Worm (Caenorhabditis elegans) whole organism, L1 larva: ENCODE results near the gene K02E11.5.

Experiments used
- C34B4.2 ChIP-seq: sonication (generic microtip); optimal IDR thresholded peaks from 2 replicates; lab custom pipeline; 2017; ENCODE audit warnings: mild to moderate bottlenecking, missing genetic modification characterization, missing compliant biosample characterization
- blmp-1 ChIP-seq: fragments of 150-350 bp; optimal IDR thresholded peaks from 2 replicates; lab custom pipeline; 2014; ENCODE audit warnings: missing biosample characterization, missing genetic modification characterization
- ceh-63 ChIP-seq: fragments of 200-800 bp; sonication (Bioruptor generic); optimal IDR thresholded peaks from 2 replicates; lab custom pipeline; 2018; ENCODE audit warnings: mild to moderate bottlenecking, missing genetic modification characterization, missing compliant biosample characterization
- egl-13 ChIP-seq: sonication (generic microtip); optimal IDR thresholded peaks from 2 replicates; lab custom pipeline; 2016; ENCODE audit warnings: missing genotype, missing genetic modification reagents, missing genetic modification characterization, missing compliant biosample characterization
- egl-27 ChIP-seq, 2 experiments: fragments of 150-350 bp in 1 of 2; sonication (generic microtip); optimal IDR thresholded peaks; 3 replicates each; lab custom pipeline; 2017 to 2018; ENCODE audit warnings: missing biosample characterization in 2 of 2, missing genetic modification characterization in 2 of 2, missing genetic modification reagents in 2 of 2
- lsy-2 ChIP-seq, 2 experiments: fragments of 150-350 bp; optimal IDR thresholded peaks; 2 replicates each; lab custom pipeline; 2014; ENCODE audit warnings: missing biosample characterization in 2 of 2, missing genetic modification characterization in 2 of 2
- nhr-11 ChIP-seq: fragments of 150-350 bp; optimal IDR thresholded peaks from 2 replicates; lab custom pipeline; 2014; ENCODE audit warnings: missing biosample characterization, missing genetic modification characterization
- snpc-4 ChIP-seq: fragments of 150-350 bp; optimal IDR thresholded peaks from 2 replicates; lab custom pipeline; 2014; ENCODE audit warnings: missing biosample characterization, missing genetic modification characterization

DNA sequence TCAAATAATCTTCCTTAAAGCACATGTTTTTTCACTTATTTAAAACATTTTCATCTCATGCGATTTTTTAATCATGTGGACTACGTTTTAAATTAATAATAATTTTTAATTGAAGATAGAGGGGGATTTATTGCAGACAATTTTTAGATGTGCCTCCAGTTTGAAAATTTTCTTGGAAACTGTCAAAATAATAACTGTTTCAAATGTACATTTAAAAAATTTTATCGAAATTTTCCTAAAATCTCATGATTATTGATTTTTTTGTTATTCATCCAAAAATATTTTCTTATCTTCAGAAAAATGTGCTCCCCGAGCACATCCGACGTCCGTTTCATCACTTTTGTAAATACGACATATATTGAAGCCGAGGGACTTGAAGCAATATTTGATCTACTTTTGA, 4.7 kb downstream of the K02E11.5 start, which contains the start of gene sre-8:
- TF ChIP-seq lsy-2 (tag; optimal IDR thresholded peaks at IDR 0.05; lab: Kevin White, UChicago) (no peak), egl-27 (tag; optimal IDR thresholded peaks at IDR 0.05; lab: Kevin White, UChicago) (no peak), egl-13 (tag; lab: Kevin White, UChicago) (no peak), snpc-4 (tag; lab: Kevin White, UChicago) (no peak), C34B4.2 (tag; lab: Kevin White, UChicago) (no peak), ceh-63 (GFP tag; lab: Kevin White, UChicago) (no peak), blmp-1 (no peak), nhr-11 (tag; lab: Kevin White, UChicago) (no peak)
